Worm (Caenorhabditis elegans) whole organism, L4/young adult: ENCODE results near the gene T03D8.6.

ENCODE experiments used
- W03F9.2 ChIP-seq: fragments of 150-350 bp; optimal IDR thresholded peaks from 2 replicates; lab custom pipeline; 2014; ENCODE audit warnings: missing biosample characterization, missing genetic modification characterization
- him-1 ChIP-seq: sonication (generic microtip); optimal IDR thresholded peaks from 2 replicates; lab custom pipeline; 2016; ENCODE audit warnings: missing genotype, missing genetic modification reagents, missing genetic modification characterization, missing compliant biosample characterization

DNA sequence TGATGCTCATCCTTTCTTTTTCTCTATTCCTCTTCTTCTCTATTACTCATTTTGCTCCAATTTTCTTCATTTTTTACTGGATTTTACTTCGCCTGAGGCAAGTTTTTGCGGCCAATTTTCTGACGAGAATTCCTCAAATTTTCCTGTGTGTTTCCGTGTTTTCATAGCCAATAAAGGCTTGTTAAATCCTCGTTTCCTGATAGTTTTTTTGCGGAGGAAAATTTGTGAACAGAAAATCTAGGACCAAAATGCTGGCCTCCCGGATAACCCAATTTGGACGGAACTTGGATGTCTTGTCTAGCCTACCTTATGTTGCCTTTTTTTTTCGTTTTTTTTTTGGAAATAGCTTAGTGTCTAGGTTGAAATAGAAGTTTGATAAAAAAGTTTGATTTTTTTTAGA, 6.5 kb downstream of the T03D8.6 start:
- TF ChIP-seq W03F9.2 (tag; lab: Kevin White, UChicago) (no peak), him-1 (tag; lab: Kevin White, UChicago) (no peak)
